Worm (Caenorhabditis elegans): Measurements from ENCODE around the gene acc-3.

DNA sequence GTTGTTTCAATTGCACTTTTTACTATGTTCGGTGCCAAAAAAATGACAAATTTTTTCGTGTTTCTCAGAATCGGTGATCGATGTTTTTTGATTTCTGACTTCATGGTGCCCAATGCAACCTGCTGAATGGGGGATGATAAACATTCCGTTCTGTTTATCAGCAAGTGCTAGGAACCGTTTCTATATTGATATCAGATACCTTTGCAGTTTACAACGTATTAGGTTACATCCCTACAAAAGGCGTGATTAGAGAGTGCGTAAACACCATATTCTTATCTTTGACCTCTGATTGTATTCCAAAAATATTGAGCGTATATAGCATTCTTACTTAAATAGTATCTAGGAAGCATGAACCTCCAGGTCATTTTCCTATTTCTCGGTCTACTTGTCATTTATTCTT lies 5.5 kb upstream of the acc-3 start, which contains the start of gene aman-1:
- TF ChIP-seq ama-1 (optimal IDR thresholded peaks at IDR 0.05) (no peak), hnd-1 (tag; optimal IDR thresholded peaks at IDR 0.05) (no peak), tra-4 (tag; optimal IDR thresholded peaks at IDR 0.05) (no peak), sea-1 (GFP tag; conservative IDR thresholded peaks at IDR 0.05) (no peak), B0310.2 (tag; optimal IDR thresholded peaks at IDR 0.05) (no peak), hmbx-1 (tag; optimal IDR thresholded peaks at IDR 0.05) (no peak), ets-7 (tag; optimal IDR thresholded peaks at IDR 0.05) (no peak), tbx-11 (GFP tag; IDR thresholded peaks at IDR 0.05) (no peak), scrt-1 (GFP tag; IDR thresholded peaks at IDR 0.05) (no peak), ceh-36 (tag; optimal IDR thresholded peaks at IDR 0.05) (no peak), flt-1 (GFP tag; IDR thresholded peaks at IDR 0.05) (no peak), ceh-13 (GFP tag; optimal IDR thresholded peaks at IDR 0.05) (no peak), aly-1 (tag; optimal IDR thresholded peaks at IDR 0.05) (no peak)

All from whole organism, early embryonic.